Fruit fly (Drosophila melanogaster) S2 (cell line): ENCODE measurements around the gene MAPk-Ak2.

ENCODE experiments used
- CG8478 ChIP-seq: fragments of >200 bp; optimal IDR thresholded peaks from 2 replicates; lab custom pipeline; 2018
- CTCF ChIP-seq, 2 experiments: fragments of >200 bp; optimal IDR thresholded peaks; 2 replicates each; lab custom pipeline; 2018

DNA sequence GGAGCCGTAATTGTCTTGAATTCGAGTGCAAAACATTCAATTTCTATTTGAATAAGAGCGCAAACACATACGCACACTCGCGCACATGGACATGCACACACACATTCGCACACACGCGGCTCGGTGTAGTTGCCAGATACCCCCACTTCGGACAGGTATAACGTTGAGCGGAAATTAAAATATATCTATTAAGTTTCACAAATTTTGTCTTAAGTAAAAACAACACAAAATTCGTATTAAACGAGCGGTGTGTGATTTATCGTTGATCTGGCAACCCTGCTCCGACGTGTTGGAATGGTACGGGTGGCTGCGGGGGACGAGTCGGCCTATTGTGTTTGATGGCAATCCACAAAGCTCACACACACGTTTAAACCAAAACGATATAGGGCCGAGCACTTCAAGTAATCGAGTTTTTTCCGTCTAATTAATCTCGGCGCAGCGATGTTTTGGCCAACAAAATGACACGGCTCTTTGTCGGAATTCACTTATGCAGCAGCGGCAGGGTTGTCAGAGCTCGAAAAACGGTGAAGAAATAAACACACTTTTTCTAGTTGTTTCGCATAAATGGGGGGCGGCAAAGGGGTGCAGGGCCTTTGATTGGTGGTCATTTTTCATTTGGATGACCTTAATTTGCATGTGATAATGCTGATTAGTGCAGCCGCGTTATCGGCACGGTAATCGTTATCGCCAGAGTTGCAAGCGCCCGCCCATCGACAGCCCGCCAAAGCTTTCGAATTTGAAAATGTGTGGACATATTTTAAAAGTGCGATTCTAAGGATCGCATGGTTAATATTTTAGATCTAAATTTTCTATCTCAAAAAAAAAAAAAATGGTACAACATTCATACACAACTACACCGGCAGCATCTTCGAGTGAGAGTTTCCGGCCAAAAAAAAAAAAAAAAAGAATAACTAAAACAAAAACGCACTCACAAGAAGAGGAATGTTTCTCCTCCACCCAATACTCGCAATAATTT is 17.9 kb downstream of the MAPk-Ak2 start:
- no peak for TF ChIP-seq CG8478
- no peak for TF ChIP-seq CTCF (optimal IDR thresholded peaks at IDR 0.05; lab: Kevin White, UChicago)
